Worm (Caenorhabditis elegans): ENCODE measurements around the gene Y4C6B.4.

- no peak for TF ChIP-seq elt-3 (tag; optimal IDR thresholded peaks at IDR 0.05)
- TF ChIP-seq unc-39 (tag; optimal IDR thresholded peaks at IDR 0.05) = no peak
- TF ChIP-seq snpc-4 (tag; optimal IDR thresholded peaks at IDR 0.05) = no peak
- TF ChIP-seq nhr-76 (tag; optimal IDR thresholded peaks at IDR 0.05) = no peak
- no peak for TF ChIP-seq nhr-28 (tag; optimal IDR thresholded peaks at IDR 0.05)
- no peak for TF ChIP-seq ztf-11 (tag; optimal IDR thresholded peaks at IDR 0.05)
- TF ChIP-seq nhr-237 (tag; optimal IDR thresholded peaks at IDR 0.05) = no peak
- no peak for TF ChIP-seq lsy-2 (tag; optimal IDR thresholded peaks at IDR 0.05)
- TF ChIP-seq ces-1 (GFP tag; optimal IDR thresholded peaks at IDR 0.05) = no peak
- no peak for TF ChIP-seq nhr-2 (tag; optimal IDR thresholded peaks at IDR 0.05)
- TF ChIP-seq pha-4 (tag; optimal IDR thresholded peaks at IDR 0.05) = no peak
- TF ChIP-seq bed-3 (GFP tag; optimal IDR thresholded peaks at IDR 0.05) = no peak
- TF ChIP-seq nhr-12 (tag; optimal IDR thresholded peaks at IDR 0.05) = no peak
Measured at ce11 chrIV:5318835-5319303, 7.4 kb upstream of the Y4C6B.4 start, which contains the start of gene slc-46A.

All from whole organism, mixed stage, embryonic.